Worm (Caenorhabditis elegans) whole organism, late embryonic: ENCODE results near the gene sel-10.

Source experiments
- ama-1 ChIP-seq: fragments of 150-350 bp; optimal IDR thresholded peaks from 2 replicates; lab custom pipeline; 2014
- ceh-18 ChIP-seq: sonication (generic microtip); optimal IDR thresholded peaks from 2 replicates; lab custom pipeline; 2016; ENCODE audit warnings: missing genetic modification characterization, missing compliant biosample characterization
- ceh-22 ChIP-seq: sonication (generic microtip); optimal IDR thresholded peaks from 2 replicates; lab custom pipeline; 2017; ENCODE audit warnings: missing biosample characterization, missing genetic modification characterization
- ceh-9 ChIP-seq: sonication (generic microtip); optimal IDR thresholded peaks from 2 replicates; lab custom pipeline; 2016; ENCODE audit warnings: mild to moderate bottlenecking, missing genetic modification characterization, inconsistent platforms, missing compliant biosample characterization
- dve-1 ChIP-seq: sonication (generic microtip); optimal IDR thresholded peaks from 2 replicates; lab custom pipeline; 2017; ENCODE audit warnings: antibody characterized with exemption, mild to moderate bottlenecking, missing genetic modification characterization, missing compliant biosample characterization
- elt-2 ChIP-seq: sonication (generic microtip); optimal IDR thresholded peaks from 2 replicates; lab custom pipeline; 2016; ENCODE audit warnings: missing genetic modification reagents, missing genetic modification characterization, missing compliant biosample characterization
- hlh-30 ChIP-seq: sonication (generic microtip); optimal IDR thresholded peaks from 2 replicates; lab custom pipeline; 2017; ENCODE audit warnings: antibody characterized with exemption, missing genetic modification characterization, missing compliant biosample characterization; ENCODE audit not compliant: insufficient read depth
- mec-3 ChIP-seq: sonication (generic microtip); optimal IDR thresholded peaks from 2 replicates; lab custom pipeline; 2016; ENCODE audit warnings: borderline replicate concordance, missing genetic modification characterization, missing compliant biosample characterization
- nhr-11 ChIP-seq: fragments of 150-350 bp; optimal IDR thresholded peaks from 2 replicates; lab custom pipeline; 2014; ENCODE audit warnings: missing biosample characterization, missing genetic modification characterization
- npax-4 ChIP-seq: sonication (generic microtip); optimal IDR thresholded peaks from 2 replicates; lab custom pipeline; 2016; ENCODE audit warnings: missing genetic modification characterization, missing compliant biosample characterization
- pha-2 ChIP-seq: sonication (generic microtip); optimal IDR thresholded peaks from 2 replicates; lab custom pipeline; 2017; ENCODE audit warnings: mild to moderate bottlenecking, missing genetic modification characterization, missing compliant biosample characterization
- pqm-1 ChIP-seq: sonication (generic microtip); optimal IDR thresholded peaks from 2 replicates; lab custom pipeline; 2016; ENCODE audit warnings: missing genetic modification characterization, missing compliant biosample characterization
- ttx-3 ChIP-seq: sonication (generic microtip); optimal IDR thresholded peaks from 2 replicates; lab custom pipeline; 2016; ENCODE audit warnings: missing genetic modification reagents, missing genetic modification characterization, missing compliant biosample characterization

- TF ChIP-seq nhr-11 (no peak), ceh-18 (tag; lab: Kevin White, UChicago) (no peak), pha-2 (tag; lab: Kevin White, UChicago) (no peak), ceh-22 (no peak), ama-1 (lab: Kevin White, UChicago) (no peak), elt-2 (no peak), mec-3 (tag; lab: Kevin White, UChicago) (no peak), dve-1 (tag; lab: Kevin White, UChicago) (no peak), npax-4 (tag; lab: Kevin White, UChicago) (no peak), ceh-9 (tag; lab: Kevin White, UChicago) (no peak), pqm-1 (tag; lab: Kevin White, UChicago) (no peak), hlh-30 (tag; lab: Kevin White, UChicago) (no peak), ttx-3 (tag; lab: Kevin White, UChicago) (no peak)
Observed at ce11 chrV:13857132-13857531, 38.0 kb downstream of the sel-10 start, which contains the start of gene srx-136.
